Worm (Caenorhabditis elegans): ENCODE measurements around the gene F45H10.5.

- no peak for TF ChIP-seq nhr-237 (tag; optimal IDR thresholded peaks at IDR 0.05)
- TF ChIP-seq unc-39 (tag; optimal IDR thresholded peaks at IDR 0.05), result no peak
- no peak for TF ChIP-seq bed-3 (GFP tag; optimal IDR thresholded peaks at IDR 0.05)
- no peak for TF ChIP-seq nhr-76 (tag; optimal IDR thresholded peaks at IDR 0.05)
- TF ChIP-seq mep-1 (tag; optimal IDR thresholded peaks at IDR 0.05), result no peak
- TF ChIP-seq ztf-11 (tag; optimal IDR thresholded peaks at IDR 0.05), result no peak
- no peak for TF ChIP-seq elt-1 (tag; optimal IDR thresholded peaks at IDR 0.05; ENCODE audit: borderline replicate concordance, insufficient read depth)
- TF ChIP-seq snpc-4 (tag; optimal IDR thresholded peaks at IDR 0.05), result no peak
Measured at ce11 chrII:13500582-13500981, 1.1 kb upstream of the F45H10.5 start.
